Worm (Caenorhabditis elegans) whole organism, L4 larva: ENCODE data around the gene C27C12.1.

Source experiments
- F26F4.8 ChIP-seq: fragments of 200-800 bp; sonication (Bioruptor generic); conservative IDR thresholded peaks from 2 replicates; pipeline ENCODE4 v1.3.6; 2022; ENCODE audit warnings: missing genetic modification characterization, missing compliant biosample characterization
- T20F7.1 ChIP-seq: fragments of 200-800 bp; sonication (Bioruptor generic); optimal IDR thresholded peaks from 2 replicates; lab custom pipeline; 2018; ENCODE audit warnings: mild to moderate bottlenecking, missing genetic modification characterization, missing compliant biosample characterization
- T26A8.4 ChIP-seq: fragments of 200-800 bp; sonication (Bioruptor generic); IDR thresholded peaks from 2 replicates; pipeline ENCODE4 v1.3.6; 2022; ENCODE audit warnings: missing genetic modification characterization, missing compliant biosample characterization
- Y75B8A.6 ChIP-seq: fragments of 200-800 bp; sonication (Bioruptor generic); IDR thresholded peaks from 2 replicates; pipeline ENCODE4 v1.3.6; 2022; ENCODE audit warnings: missing genetic modification reagents, missing genetic modification characterization, missing compliant biosample characterization
- aha-1 ChIP-seq: fragments of 150-350 bp; peaks from one replicate; lab custom pipeline; 2014; ENCODE audit warnings: missing biosample characterization, missing genetic modification characterization
- aly-2 ChIP-seq: sonication (generic microtip); optimal IDR thresholded peaks from 2 replicates; lab custom pipeline; 2018; ENCODE audit warnings: missing biosample characterization, missing genetic modification characterization
- ama-1 ChIP-seq: fragments of 150-350 bp; optimal IDR thresholded peaks from 2 replicates; lab custom pipeline; 2014; ENCODE audit warnings: inconsistent platforms, mixed read lengths
- ceh-32 ChIP-seq: sonication (generic microtip); optimal IDR thresholded peaks from 2 replicates; lab custom pipeline; 2016; ENCODE audit warnings: mild to moderate bottlenecking, missing genetic modification characterization, missing compliant biosample characterization; ENCODE audit not compliant: poor library complexity
- ceh-62 ChIP-seq: sonication (generic microtip); optimal IDR thresholded peaks from 2 replicates; lab custom pipeline; 2017; ENCODE audit warnings: missing biosample characterization, missing genetic modification characterization
- ceh-82 ChIP-seq: sonication (generic microtip); optimal IDR thresholded peaks from 2 replicates; lab custom pipeline; 2017; ENCODE audit warnings: missing biosample characterization, missing genetic modification characterization
- ctbp-1 ChIP-seq: fragments of 200-800 bp; sonication (Bioruptor generic); IDR thresholded peaks from 2 replicates; pipeline ENCODE4 v1.3.6; 2022; ENCODE audit warnings: missing genetic modification reagents, missing genetic modification characterization, missing compliant biosample characterization
- daf-12 ChIP-seq: fragments of 150-350 bp; optimal IDR thresholded peaks from 2 replicates; lab custom pipeline; 2014; ENCODE audit warnings: missing biosample characterization, missing genetic modification reagents, missing genetic modification characterization
- daf-16 ChIP-seq, 3 experiments: sonication (generic microtip); optimal IDR thresholded peaks; 2 replicates each; lab custom pipeline; 2016 to 2017; ENCODE audit warnings: missing genetic modification characterization in 3 of 3, missing genetic modification reagents in 3 of 3, mild to moderate bottlenecking in 2 of 3, missing compliant biosample characterization in 2 of 3, missing biosample characterization in 1 of 3, moderate library complexity in 1 of 3
- daf-19 ChIP-seq: fragments of 200-800 bp; sonication (Bioruptor generic); conservative IDR thresholded peaks from 2 replicates; pipeline ENCODE4 v1.3.6; 2022; ENCODE audit warnings: missing genetic modification characterization, missing compliant biosample characterization
- daf-8 ChIP-seq: fragments of 200-800 bp; sonication (Bioruptor generic); IDR thresholded peaks from 2 replicates; pipeline ENCODE4 v1.3.6; 2022; ENCODE audit warnings: missing genetic modification characterization, missing compliant biosample characterization
- dmd-8 ChIP-seq: fragments of 200-800 bp; sonication (Bioruptor generic); IDR thresholded peaks from 2 replicates; pipeline ENCODE4 v1.3.6; 2022; ENCODE audit warnings: missing genetic modification characterization, missing compliant biosample characterization
- dve-1 ChIP-seq: sonication (generic microtip); optimal IDR thresholded peaks from 2 replicates; lab custom pipeline; 2017; ENCODE audit warnings: antibody characterized with exemption, mild to moderate bottlenecking, missing genetic modification characterization, missing compliant biosample characterization; ENCODE audit not compliant: insufficient read depth
- egl-27 ChIP-seq: sonication (generic microtip); optimal IDR thresholded peaks from 3 replicates; lab custom pipeline; 2017; ENCODE audit warnings: missing biosample characterization, missing genetic modification reagents, missing genetic modification characterization
- egl-43 ChIP-seq: fragments of 200-800 bp; sonication (Bioruptor generic); IDR thresholded peaks from 2 replicates; pipeline ENCODE4 v1.3.6; 2022; ENCODE audit warnings: missing genetic modification reagents, missing genetic modification characterization, missing compliant biosample characterization
- fos-1 ChIP-seq: fragments of 150-350 bp; optimal IDR thresholded peaks from 2 replicates; lab custom pipeline; 2014; ENCODE audit warnings: missing biosample characterization, missing genetic modification characterization
- hlh-11 ChIP-seq: fragments of 200-800 bp; sonication (Bioruptor generic); optimal IDR thresholded peaks from 2 replicates; lab custom pipeline; 2018; ENCODE audit warnings: mild to moderate bottlenecking, missing genetic modification characterization, missing compliant biosample characterization
- jun-1 ChIP-seq: fragments of 150-350 bp; optimal IDR thresholded peaks from 2 replicates; lab custom pipeline; 2014; ENCODE audit warnings: missing biosample characterization, missing genetic modification reagents, missing genetic modification characterization
- lim-7 ChIP-seq: fragments of 200-800 bp; sonication (Bioruptor generic); IDR thresholded peaks from 2 replicates; pipeline ENCODE4 v1.3.6; 2022; ENCODE audit warnings: missing genetic modification characterization, missing compliant biosample characterization
- lin-13 ChIP-seq: fragments of 150-350 bp; optimal IDR thresholded peaks from 2 replicates; lab custom pipeline; 2014; ENCODE audit warnings: missing biosample characterization, missing genetic modification reagents, missing genetic modification characterization
- lin-15B ChIP-seq: fragments of 150-350 bp; sonication (generic microtip); optimal IDR thresholded peaks from 3 replicates; lab custom pipeline; 2014; ENCODE audit warnings: missing biosample characterization, missing genetic modification characterization
- lin-29 ChIP-seq: fragments of 200-800 bp; sonication (Bioruptor generic); IDR thresholded peaks from 2 replicates; pipeline ENCODE4 v1.3.6; 2022; ENCODE audit warnings: missing genetic modification reagents, missing genetic modification characterization, missing compliant biosample characterization
- lin-39 ChIP-seq: fragments of 150-350 bp; optimal IDR thresholded peaks from 2 replicates; lab custom pipeline; 2014; ENCODE audit warnings: missing biosample characterization, missing genetic modification reagents, missing genetic modification characterization
- lir-3 ChIP-seq: sonication (generic microtip); optimal IDR thresholded peaks from 2 replicates; lab custom pipeline; 2016; ENCODE audit warnings: mild to moderate bottlenecking, missing genetic modification characterization, missing compliant biosample characterization
- mdl-1 ChIP-seq, 2 experiments: fragments of 150-350 bp in 1 of 2; sonication (generic microtip) in 1 of 2; optimal IDR thresholded peaks; 2 replicates each; lab custom pipeline; 2014 to 2017; ENCODE audit warnings: missing biosample characterization in 2 of 2, missing genetic modification characterization in 2 of 2
- mdt-29 ChIP-seq: fragments of 200-800 bp; sonication (Bioruptor generic); IDR thresholded peaks from 2 replicates; pipeline ENCODE4 v1.3.6; 2022; ENCODE audit warnings: missing genetic modification reagents, missing genetic modification characterization, missing compliant biosample characterization
- mep-1 ChIP-seq: fragments of 150-350 bp; sonication (generic microtip); optimal IDR thresholded peaks from 3 replicates; lab custom pipeline; 2014; ENCODE audit warnings: missing biosample characterization, missing genetic modification characterization
- mes-2 ChIP-seq: sonication (generic microtip); optimal IDR thresholded peaks from 2 replicates; lab custom pipeline; 2016; ENCODE audit warnings: missing genotype, mild to moderate bottlenecking, missing genetic modification characterization, missing compliant biosample characterization; ENCODE audit not compliant: poor library complexity, severe bottlenecking
- mxl-3 ChIP-seq: fragments of 200-800 bp; sonication (Bioruptor generic); optimal IDR thresholded peaks from 2 replicates; lab custom pipeline; 2018; ENCODE audit warnings: mild to moderate bottlenecking, missing genetic modification characterization, missing compliant biosample characterization
- nhr-11 ChIP-seq: fragments of 150-350 bp; optimal IDR thresholded peaks from 2 replicates; lab custom pipeline; 2014; ENCODE audit warnings: missing biosample characterization, missing genetic modification characterization
- nhr-111 ChIP-seq: fragments of 200-800 bp; sonication (Bioruptor generic); optimal IDR thresholded peaks from 2 replicates; lab custom pipeline; 2018; ENCODE audit warnings: mild to moderate bottlenecking, missing genetic modification characterization, missing compliant biosample characterization
- nhr-237 ChIP-seq: sonication (generic microtip); optimal IDR thresholded peaks from 2 replicates; lab custom pipeline; 2017; ENCODE audit warnings: missing biosample characterization, missing genetic modification characterization
- nhr-25 ChIP-seq: sonication (generic microtip); optimal IDR thresholded peaks from 2 replicates; lab custom pipeline; 2017; ENCODE audit warnings: missing genetic modification characterization, mild to moderate bottlenecking, missing compliant biosample characterization, antibody characterized with exemption, moderate library complexity, borderline replicate concordance; ENCODE audit not compliant: insufficient read depth
- nhr-28 ChIP-seq: fragments of 150-350 bp; optimal IDR thresholded peaks from 2 replicates; lab custom pipeline; 2014; ENCODE audit warnings: missing biosample characterization, missing genetic modification characterization
- nhr-41 ChIP-seq: fragments of 200-800 bp; sonication (Bioruptor generic); IDR thresholded peaks from 2 replicates; pipeline ENCODE4 v1.3.6; 2022; ENCODE audit warnings: missing genetic modification reagents, missing genetic modification characterization, missing compliant biosample characterization
- nhr-42 ChIP-seq: fragments of 200-800 bp; sonication (Bioruptor generic); IDR thresholded peaks from 2 replicates; pipeline ENCODE4 v1.3.6; 2022; ENCODE audit warnings: missing genetic modification characterization, missing compliant biosample characterization
- nhr-6 ChIP-seq: fragments of 150-350 bp; optimal IDR thresholded peaks from 2 replicates; lab custom pipeline; 2014; ENCODE audit warnings: missing biosample characterization, missing genetic modification characterization
- pha-4 ChIP-seq, 2 experiments: fragments of 150-350 bp in 1 of 2; fragments of 200-800 bp in 1 of 2; sonication (Bioruptor generic) in 1 of 2; IDR thresholded peaks in 1 of 2; optimal IDR thresholded peaks in 1 of 2; 2 replicates each; pipeline versions ENCODE4 v1.3.6 to Lab custom; 2014 to 2022; ENCODE audit warnings: missing genetic modification characterization in 2 of 2, missing genetic modification reagents in 2 of 2, missing biosample characterization in 1 of 2, missing compliant biosample characterization in 1 of 2
- rbr-2 ChIP-seq: sonication (generic microtip); optimal IDR thresholded peaks from 2 replicates; lab custom pipeline; 2016; ENCODE audit warnings: missing genotype, missing genetic modification characterization, missing compliant biosample characterization
- sdz-12 ChIP-seq: fragments of 200-800 bp; sonication (Bioruptor generic); optimal IDR thresholded peaks from 2 replicates; lab custom pipeline; 2018; ENCODE audit warnings: mild to moderate bottlenecking, missing genetic modification characterization, missing compliant biosample characterization
- unc-130 ChIP-seq: sonication (generic microtip); optimal IDR thresholded peaks from 2 replicates; lab custom pipeline; 2016; ENCODE audit warnings: missing genetic modification reagents, missing genetic modification characterization, missing compliant biosample characterization
- unc-62 ChIP-seq, 3 experiments: fragments of 150-350 bp in 1 of 3; sonication (generic microtip); optimal IDR thresholded peaks in 2 of 3; peaks in 1 of 3; 1 replicate in 1 of 3; 2 replicates in 2 of 3; lab custom pipeline; 2014 to 2017; ENCODE audit warnings: missing biosample characterization in 3 of 3, missing genetic modification characterization in 3 of 3, missing genetic modification reagents in 3 of 3, missing genotype in 1 of 3
- vab-7 ChIP-seq: fragments of 200-800 bp; sonication (Bioruptor generic); IDR thresholded peaks from 2 replicates; pipeline ENCODE4 v1.3.6; 2022; ENCODE audit warnings: missing genetic modification reagents, missing genetic modification characterization, missing compliant biosample characterization
- zag-1 ChIP-seq: fragments of 150-350 bp; optimal IDR thresholded peaks from 2 replicates; lab custom pipeline; 2014; ENCODE audit warnings: missing biosample characterization, missing genetic modification characterization
- zip-2 ChIP-seq: fragments of 150-350 bp; optimal IDR thresholded peaks from 2 replicates; lab custom pipeline; 2014; ENCODE audit warnings: missing biosample characterization, missing genetic modification characterization
- ztf-11 ChIP-seq: fragments of 150-350 bp; optimal IDR thresholded peaks from 2 replicates; lab custom pipeline; 2014; ENCODE audit warnings: missing biosample characterization, missing genetic modification characterization
- ztf-7 ChIP-seq: fragments of 150-350 bp; optimal IDR thresholded peaks from 2 replicates; lab custom pipeline; 2014; ENCODE audit warnings: missing biosample characterization, missing genetic modification characterization

C27C12.1 gene

ce11 chrX:14815412-14815811, 38.1 kb downstream of the C27C12.1 start (continued):
- TF ChIP-seq nhr-41 (GFP tag; lab: Robert Waterston, UW): no peak
- no peak for TF ChIP-seq ama-1 (lab: Kevin White, UChicago)
- no peak for TF ChIP-seq unc-130 (GFP tag; lab: Kevin White, UChicago)
- peak; percentile 7 for TF ChIP-seq hlh-11 (tag; lab: Kevin White, UChicago)
- TF ChIP-seq lin-29 (GFP tag; lab: Robert Waterston, UW): no peak
- TF ChIP-seq lin-39: no peak
- TF ChIP-seq nhr-111 (GFP tag; lab: Kevin White, UChicago): no peak
- no peak for TF ChIP-seq fos-1 (tag; lab: Kevin White, UChicago)
- TF ChIP-seq mdl-1 (tag; optimal IDR thresholded peaks at IDR 0.05; lab: Kevin White, UChicago): no peak
- peak; percentile 11 for TF ChIP-seq nhr-25 (tag; lab: Kevin White, UChicago)
- no peak for TF ChIP-seq pha-4 (GFP tag; IDR thresholded peaks at IDR 0.05; lab: Robert Waterston, UW)
- no peak for TF ChIP-seq pha-4 (tag; optimal IDR thresholded peaks at IDR 0.05; lab: Kevin White, UChicago)
- no peak for TF ChIP-seq daf-12 (tag; lab: Kevin White, UChicago)
- no peak for TF ChIP-seq mes-2 (tag; lab: Kevin White, UChicago)
- no peak for TF ChIP-seq F26F4.8
- no peak for TF ChIP-seq aly-2 (tag; lab: Kevin White, UChicago)
- no peak for TF ChIP-seq lin-15B (tag; lab: Kevin White, UChicago)
- TF ChIP-seq zag-1 (tag; lab: Kevin White, UChicago): no peak
- TF ChIP-seq egl-27 (tag; lab: Kevin White, UChicago): no peak
- no peak for TF ChIP-seq vab-7 (GFP tag; lab: Robert Waterston, UW)
- TF ChIP-seq sdz-12 (GFP tag; lab: Kevin White, UChicago): peak; percentile 35
- TF ChIP-seq rbr-2 (tag; lab: Kevin White, UChicago): no peak
- no peak for TF ChIP-seq nhr-42 (GFP tag; lab: Robert Waterston, UW)
- TF ChIP-seq jun-1 (tag; lab: Kevin White, UChicago): no peak
- TF ChIP-seq aha-1 (tag; lab: Kevin White, UChicago): peak; percentile 50
- TF ChIP-seq lin-13 (GFP tag; lab: Kevin White, UChicago): no peak
- TF ChIP-seq mxl-3: no peak
- TF ChIP-seq T26A8.4 (GFP tag; lab: Robert Waterston, UW): peak; percentile 78
- TF ChIP-seq daf-19 (GFP tag; lab: Robert Waterston, UW): no peak
- TF ChIP-seq ceh-62: no peak
- TF ChIP-seq unc-62 (GFP tag; optimal IDR thresholded peaks at IDR 0.05 in 1 of 2; lab: Kevin White, UChicago): peak in 1 of 2 experiments; percentile 39
- no peak for TF ChIP-seq unc-62 (tag; optimal IDR thresholded peaks at IDR 0.05; lab: Kevin White, UChicago)
- TF ChIP-seq lir-3: peak; percentile 10
- TF ChIP-seq nhr-6 (tag; lab: Kevin White, UChicago): no peak
- no peak for TF ChIP-seq T20F7.1
- TF ChIP-seq nhr-237 (tag; lab: Kevin White, UChicago): no peak
- no peak for TF ChIP-seq ceh-82 (tag; lab: Kevin White, UChicago)
- TF ChIP-seq nhr-28 (tag; lab: Kevin White, UChicago): no peak
- TF ChIP-seq mep-1 (tag; lab: Kevin White, UChicago): no peak
- no peak for TF ChIP-seq zip-2 (tag; lab: Kevin White, UChicago)
- no peak for TF ChIP-seq dve-1
- no peak for TF ChIP-seq ctbp-1
- peak; percentile 64 for TF ChIP-seq Y75B8A.6 (GFP tag; lab: Robert Waterston, UW)
- no peak for TF ChIP-seq daf-16 (GFP tag; optimal IDR thresholded peaks at IDR 0.05; lab: Kevin White, UChicago)
- TF ChIP-seq daf-16 (tag; optimal IDR thresholded peaks at IDR 0.05; lab: Kevin White, UChicago): peak; percentile 16
- no peak for TF ChIP-seq nhr-11
- no peak for TF ChIP-seq ceh-32
- 0 out of 2 replicates have a peak, but pooled peaks have one; percentile 40 for TF ChIP-seq lim-7 (GFP tag; lab: Robert Waterston, UW)
- no peak for TF ChIP-seq daf-8 (GFP tag; lab: Robert Waterston, UW)
- no peak for TF ChIP-seq dmd-8
- no peak for TF ChIP-seq ztf-7 (tag; lab: Kevin White, UChicago)
- no peak for TF ChIP-seq ztf-11
- peak; percentile 39; the same call in 1 of the 2 replicates for TF ChIP-seq egl-43 (GFP tag; lab: Robert Waterston, UW)
- TF ChIP-seq mdt-29 (GFP tag; lab: Robert Waterston, UW): no peak
